Fruit fly (Drosophila melanogaster): Measurements from ENCODE around the gene Cyp12e1.

dm6 chr3R:10411752-10412549, 22.6 kb upstream of the Cyp12e1 start:
- no peak for TF ChIP-seq Hr4 (GFP tag; optimal IDR thresholded peaks at IDR 0.05)
- TF ChIP-seq CG32006 (GFP tag; optimal IDR thresholded peaks at IDR 0.05), result no peak
- no peak for TF ChIP-seq CG10631 (GFP tag; optimal IDR thresholded peaks at IDR 0.05)
- TF ChIP-seq Sox102F (GFP tag; optimal IDR thresholded peaks at IDR 0.05), result no peak
